Fruit fly (Drosophila melanogaster): ENCODE data around the gene CG10589.

Gene CG10589

DNA sequence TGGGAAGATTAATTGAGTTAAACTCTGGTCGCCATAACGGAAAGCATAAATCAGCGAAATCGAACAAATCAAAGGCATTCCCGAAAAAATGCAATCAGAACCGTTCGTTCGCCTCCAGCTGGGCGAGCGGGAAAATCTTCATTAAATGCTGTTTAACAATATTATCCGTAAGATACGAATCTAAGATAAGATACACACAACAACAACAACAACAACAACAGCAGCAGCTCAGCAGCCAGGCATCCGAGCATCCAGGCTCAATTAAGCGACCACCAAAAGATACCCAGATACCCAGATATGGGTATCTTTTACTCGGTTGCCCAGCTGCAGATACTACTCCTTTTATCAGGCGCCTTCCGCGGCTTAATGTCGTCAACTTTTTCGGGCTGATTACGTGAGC is 18.4 kb downstream of the CG10589 start:
- no peak for TF ChIP-seq CG7045 (GFP tag; optimal IDR thresholded peaks at IDR 0.05)
- TF ChIP-seq Mnt (GFP tag; optimal IDR thresholded peaks at IDR 0.05), result no peak
- no peak for TF ChIP-seq CG7101 (tag; optimal IDR thresholded peaks at IDR 0.05)
- no peak for TF ChIP-seq tj (GFP tag; optimal IDR thresholded peaks at IDR 0.05)
- TF ChIP-seq toe (GFP tag; optimal IDR thresholded peaks at IDR 0.05), result no peak
- no peak for TF ChIP-seq kay (GFP tag; ENCODE audit: borderline replicate concordance)

- TF ChIP-seq CG1620 (GFP tag; optimal IDR thresholded peaks at IDR 0.05), result no peak
- peak; percentile 22 for TF ChIP-seq bab1 (GFP tag; optimal IDR thresholded peaks at IDR 0.05)
- TF ChIP-seq tj (GFP tag; optimal IDR thresholded peaks at IDR 0.05), result peak; percentile 98
These were observed 19.3 kb downstream of the CG10589 start for dm6 chr3L:20946944-20947343.

DNA sequence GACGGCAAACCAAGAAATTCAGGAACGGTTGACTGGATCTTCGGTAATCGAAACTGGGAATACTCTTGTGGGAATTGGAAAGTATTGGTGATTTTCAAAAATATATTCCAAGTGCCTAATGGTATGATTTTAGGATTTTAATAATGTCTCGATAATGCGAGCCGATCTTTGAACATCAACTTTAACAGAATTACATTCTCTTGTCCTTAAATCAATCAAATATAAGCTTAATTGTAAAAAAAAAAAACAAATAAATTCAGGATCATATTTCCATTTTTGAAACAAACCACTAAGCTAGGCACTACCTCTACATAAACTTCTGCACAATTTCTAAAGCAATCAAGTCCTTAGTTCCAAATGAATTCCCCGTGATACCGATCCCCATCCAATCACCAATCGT is 20.8 kb downstream of the CG10589 start:
- TF ChIP-seq Mnt (GFP tag; optimal IDR thresholded peaks at IDR 0.05), result no peak

DNA sequence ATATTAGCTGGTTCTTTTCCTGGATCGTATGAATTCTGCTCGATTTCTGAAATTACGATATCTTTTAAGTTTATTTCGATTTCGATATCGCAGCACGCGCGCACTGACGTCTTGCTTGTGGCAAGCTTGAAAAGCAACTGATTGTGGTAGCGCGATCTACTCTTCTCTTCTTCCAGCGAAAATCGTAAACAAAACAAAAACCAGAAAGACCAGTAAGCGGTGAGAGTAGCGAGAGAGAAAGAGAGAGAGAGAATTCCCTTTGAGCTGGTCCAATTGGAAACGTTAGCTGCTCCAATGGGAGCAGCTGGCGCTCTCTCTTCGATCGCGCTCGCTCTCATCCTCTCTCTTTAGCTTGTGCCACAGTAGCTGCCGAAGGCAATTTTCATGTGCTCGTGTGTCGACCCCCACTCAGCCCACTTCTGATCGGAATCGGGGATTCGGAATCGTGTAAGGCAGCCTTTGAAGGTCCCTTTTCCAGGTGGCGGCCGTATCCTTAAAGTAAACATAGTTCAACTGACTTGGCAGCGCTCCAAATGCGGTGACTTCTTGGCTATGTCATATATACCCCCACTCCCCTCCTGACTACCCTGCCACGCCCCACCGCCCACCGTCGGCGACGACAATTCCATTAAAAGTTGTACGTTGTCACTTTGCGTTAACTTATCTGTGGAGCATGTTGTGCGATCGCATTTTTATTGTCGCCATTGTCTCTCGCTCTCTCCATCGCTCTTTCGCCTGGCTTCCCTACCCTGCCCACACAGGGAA is 21.9 kb downstream of the CG10589 start, which contains the start of gene fng:
TSS of gene fng (minus strand) at position 142 of the 765 bp plus-strand sequence.
- peak; percentile 5 for TF ChIP-seq bab1 (GFP tag; optimal IDR thresholded peaks at IDR 0.05)
- peak; percentile 5 for TF ChIP-seq tj (GFP tag; optimal IDR thresholded peaks at IDR 0.05)
- peak; percentile 14 for TF ChIP-seq Mnt (GFP tag; optimal IDR thresholded peaks at IDR 0.05)
- TF ChIP-seq CG11617 (GFP tag; optimal IDR thresholded peaks at IDR 0.05), result no peak

dm6 chr3L:20950136-20950499 is 22.5 kb downstream of the CG10589 start:
- TF ChIP-seq Crg-1 (GFP tag; optimal IDR thresholded peaks at IDR 0.05), result no peak
- TF ChIP-seq ovo (GFP tag; optimal IDR thresholded peaks at IDR 0.05), result no peak
- peak; percentile 81 for TF ChIP-seq CG7101 (tag; optimal IDR thresholded peaks at IDR 0.05)
- peak; percentile 59 for TF ChIP-seq CG5204 (GFP tag; optimal IDR thresholded peaks at IDR 0.05)
- TF ChIP-seq toe (GFP tag; optimal IDR thresholded peaks at IDR 0.05), result peak; percentile 53
- peak; percentile 61 for TF ChIP-seq CG14711 (tag; optimal IDR thresholded peaks at IDR 0.05)
- TF ChIP-seq cnc (optimal IDR thresholded peaks at IDR 0.05), result no peak
- peak; percentile 36 for TF ChIP-seq CG12768 (GFP tag; optimal IDR thresholded peaks at IDR 0.05)
- TF ChIP-seq pad (GFP tag; optimal IDR thresholded peaks at IDR 0.05), result peak; percentile 38
- TF ChIP-seq cic (GFP tag; optimal IDR thresholded peaks at IDR 0.05), result no peak
- peak; percentile 65 for TF ChIP-seq CG7045 (GFP tag; optimal IDR thresholded peaks at IDR 0.05)
- peak; percentile 58 for TF ChIP-seq CG33017 (tag; optimal IDR thresholded peaks at IDR 0.05)
- peak; percentile 8 for TF ChIP-seq bab1 (GFP tag; optimal IDR thresholded peaks at IDR 0.05)
- peak; percentile 65 for TF ChIP-seq Hr96 (GFP tag; optimal IDR thresholded peaks at IDR 0.05)
- peak; percentile 46 for TF ChIP-seq CG11617 (GFP tag; optimal IDR thresholded peaks at IDR 0.05)
- no peak for TF ChIP-seq CG1620 (GFP tag; optimal IDR thresholded peaks at IDR 0.05)
- TF ChIP-seq Clk (GFP tag; optimal IDR thresholded peaks at IDR 0.05), result peak; percentile 1
- peak; percentile 52 for TF ChIP-seq kay (GFP tag; ENCODE audit: borderline replicate concordance)
- peak; percentile 28 for TF ChIP-seq Mnt (GFP tag; optimal IDR thresholded peaks at IDR 0.05)
- no peak for TF ChIP-seq tj (GFP tag; optimal IDR thresholded peaks at IDR 0.05)

- TF ChIP-seq kay (GFP tag; ENCODE audit: borderline replicate concordance) (no peak), tj (GFP tag; optimal IDR thresholded peaks at IDR 0.05) (peak; percentile 91)
These were observed 23.0 kb downstream of the CG10589 start for dm6 chr3L:20950520-20951135.

DNA sequence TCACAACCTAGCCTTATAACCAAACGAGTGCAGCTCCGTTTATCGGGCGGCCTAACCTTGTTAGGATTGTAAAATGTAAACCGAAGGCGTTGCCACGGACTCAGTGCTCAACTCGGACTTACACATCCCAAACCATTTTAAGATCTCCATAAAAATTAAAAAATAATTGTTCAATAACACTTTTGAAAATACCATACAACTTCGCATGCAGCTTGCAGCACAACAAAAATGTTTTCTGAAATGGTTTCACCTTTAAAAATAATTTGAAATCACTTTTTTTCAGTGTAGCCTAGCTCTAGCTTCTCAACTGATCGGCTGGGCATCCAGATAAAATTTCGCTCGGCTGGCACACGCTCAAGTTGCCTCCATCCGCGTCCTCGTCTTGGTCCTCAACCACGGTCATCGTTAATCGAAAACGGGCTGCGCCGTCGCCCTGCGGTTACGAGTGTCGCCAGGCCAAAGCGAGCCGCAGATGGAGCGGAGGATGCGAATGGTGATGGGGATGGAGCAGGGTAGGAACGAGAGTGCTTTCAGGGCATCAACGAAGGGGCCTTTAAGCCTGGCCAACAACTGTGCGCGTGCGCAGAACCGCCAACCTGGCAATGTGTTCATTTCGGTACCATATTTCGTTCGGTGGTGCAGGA is 24.0 kb downstream of the CG10589 start:
- TF ChIP-seq Clk (GFP tag; optimal IDR thresholded peaks at IDR 0.05), result no peak
- no peak for TF ChIP-seq Crg-1 (GFP tag; optimal IDR thresholded peaks at IDR 0.05)
- TF ChIP-seq CG7045 (GFP tag; optimal IDR thresholded peaks at IDR 0.05), result no peak
- TF ChIP-seq ovo (GFP tag; optimal IDR thresholded peaks at IDR 0.05), result no peak
- no peak for TF ChIP-seq Hr96 (GFP tag; optimal IDR thresholded peaks at IDR 0.05)
- no peak for TF ChIP-seq CG5204 (GFP tag; optimal IDR thresholded peaks at IDR 0.05)
- TF ChIP-seq kay (GFP tag; ENCODE audit: borderline replicate concordance), result no peak
- TF ChIP-seq CG11617 (GFP tag; optimal IDR thresholded peaks at IDR 0.05), result no peak
- TF ChIP-seq CG1620 (GFP tag; optimal IDR thresholded peaks at IDR 0.05), result no peak

DNA sequence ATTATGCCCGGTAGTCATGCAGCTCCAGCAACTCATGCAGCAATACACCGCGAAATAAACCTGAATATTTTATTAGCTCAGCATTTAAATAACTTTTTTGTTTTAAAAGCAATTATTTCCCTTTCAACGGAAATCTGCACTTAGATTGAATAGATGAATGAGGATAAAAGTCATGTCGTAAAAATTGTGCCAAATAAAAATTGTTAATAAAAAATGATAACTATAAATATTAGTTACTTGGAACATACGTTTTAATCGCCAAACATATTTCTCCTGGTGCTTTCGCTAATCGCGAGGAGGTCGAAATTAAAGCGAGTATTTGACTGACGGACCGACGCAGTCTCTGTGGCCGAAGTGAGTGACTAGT is 24.5 kb downstream of the CG10589 start:
- TF ChIP-seq kay (GFP tag; ENCODE audit: borderline replicate concordance) (no peak), cic (GFP tag; optimal IDR thresholded peaks at IDR 0.05) (no peak)
